Fruit fly (Drosophila melanogaster): ENCODE data around the gene CG11279.

- TF ChIP-seq CG7101 (tag; optimal IDR thresholded peaks at IDR 0.05) (no peak), CG14711 (tag; optimal IDR thresholded peaks at IDR 0.05) (peak; percentile 40), Clk (GFP tag; optimal IDR thresholded peaks at IDR 0.05) (no peak), CG11617 (GFP tag; optimal IDR thresholded peaks at IDR 0.05) (no peak), tj (GFP tag; optimal IDR thresholded peaks at IDR 0.05) (no peak), ovo (GFP tag; optimal IDR thresholded peaks at IDR 0.05) (no peak), toe (GFP tag; optimal IDR thresholded peaks at IDR 0.05) (no peak), pad (GFP tag; optimal IDR thresholded peaks at IDR 0.05) (no peak), kay (GFP tag; ENCODE audit: borderline replicate concordance) (peak; percentile 55), bab1 (GFP tag; optimal IDR thresholded peaks at IDR 0.05) (peak; percentile 34)
Observed at dm6 chr3L:13007946-13008462, 38.8 kb upstream of the CG11279 start.

Measured in whole organism, adult.